1 fruit fly cellular context compared by ENCODE assay signal in genomic region chr3L:15958612-15959315, dm6.
TF ChIP-seq lines count a peak whose summit lies in the region.

Gene CG17032, plus strand, starts transcription at chr3L:15958843.

TF ChIP-seq in whole organism, embryonic, 481 proteins besides CTCF, POLR2A, EP300 and RAD21 (continued from another document and continues in another):
- TF ChIP-seq CG11696 (GFP tag; IDR thresholded peaks at IDR 0.05; lab: Robert Waterston, UW) (no peak), unc-4 (GFP tag; IDR thresholded peaks at IDR 0.05; lab: Robert Waterston, UW; ENCODE audit: partially characterized antibody) (no peak), CG11695 (GFP tag; IDR thresholded peaks at IDR 0.05; lab: Robert Waterston, UW) (peak; percentile 25; the same call in 1 of the 3 replicates), CG30403 (GFP tag; optimal IDR thresholded peaks at IDR 0.05; lab: Kevin White, UChicago) (no peak), vvl (GFP tag; IDR thresholded peaks at IDR 0.05; lab: Robert Waterston, UW) (peak; percentile 75), CG6654 (GFP tag; optimal IDR thresholded peaks at IDR 0.05; lab: Kevin White, UChicago) (no peak), stc (GFP tag; IDR thresholded peaks at IDR 0.05; lab: Robert Waterston, UW) (no peak), CG4360 (GFP tag; IDR thresholded peaks at IDR 0.05; lab: Robert Waterston, UW) (no peak), CG9876 (GFP tag; optimal IDR thresholded peaks at IDR 0.05; lab: Kevin White, UChicago) (no peak), twi (tag; optimal IDR thresholded peaks at IDR 0.05; lab: Kevin White, UChicago) (peak; percentile 47), ara (GFP tag; IDR thresholded peaks at IDR 0.05; lab: Robert Waterston, UW) (no peak; the same call in 1 of the 2 replicates), CG8765 (GFP tag; IDR thresholded peaks at IDR 0.05; lab: Robert Waterston, UW) (no peak), D19A (tag; optimal IDR thresholded peaks at IDR 0.05; lab: Kevin White, UChicago) (no peak), Pdp1 (GFP tag; optimal IDR thresholded peaks at IDR 0.05; lab: Kevin White, UChicago) (peak in 1 of 2 experiments; percentile 95), CG15696 (tag; optimal IDR thresholded peaks at IDR 0.05; lab: Kevin White, UChicago) (no peak), CG7928 (GFP tag; optimal IDR thresholded peaks at IDR 0.05; lab: Kevin White, UChicago) (no peak), CG10462 (GFP tag; optimal IDR thresholded peaks at IDR 0.05; lab: Kevin White, UChicago) (no peak), HLHmδ (GFP tag; optimal IDR thresholded peaks at IDR 0.05; lab: Kevin White, UChicago) (peak; percentile 15), lilli (GFP tag; optimal IDR thresholded peaks at IDR 0.05; lab: Kevin White, UChicago) (no peak), Dp (GFP tag; optimal IDR thresholded peaks at IDR 0.05; lab: Kevin White, UChicago) (no peak), da (GFP tag; optimal IDR thresholded peaks at IDR 0.05; lab: Kevin White, UChicago) (no peak), pzg (GFP tag; optimal IDR thresholded peaks at IDR 0.05; lab: Kevin White, UChicago) (no peak), CG10366 (GFP tag; IDR thresholded peaks at IDR 0.05; lab: Robert Waterston, UW) (no peak), CG32532 (GFP tag; IDR thresholded peaks at IDR 0.05; lab: Robert Waterston, UW) (no peak), Lhr (GFP tag; optimal IDR thresholded peaks at IDR 0.05; lab: Kevin White, UChicago) (no peak), CG18476 (GFP tag; optimal IDR thresholded peaks at IDR 0.05; lab: Kevin White, UChicago) (no peak), dm (GFP tag; optimal IDR thresholded peaks at IDR 0.05; lab: Kevin White, UChicago) (no peak), ERR (GFP tag; optimal IDR thresholded peaks at IDR 0.05; lab: Kevin White, UChicago) (no peak), Deaf1 (tag; optimal IDR thresholded peaks at IDR 0.05; lab: Kevin White, UChicago) (peak; percentile 57), CG32772 (GFP tag; IDR thresholded peaks at IDR 0.05; lab: Robert Waterston, UW) (no peak), Asciz (GFP tag; optimal IDR thresholded peaks at IDR 0.05; lab: Kevin White, UChicago) (no peak), TFAM (GFP tag; optimal IDR thresholded peaks at IDR 0.05; lab: Kevin White, UChicago) (no peak), slbo (GFP tag; IDR thresholded peaks at IDR 0.05; lab: Robert Waterston, UW) (no peak), ATbp (GFP tag; optimal IDR thresholded peaks at IDR 0.05; lab: Kevin White, UChicago) (no peak), scrt (GFP tag; optimal IDR thresholded peaks at IDR 0.05; lab: Kevin White, UChicago) (no peak), Gug (GFP tag; IDR thresholded peaks at IDR 0.05; lab: Robert Waterston, UW) (no peak), mld (GFP tag; IDR thresholded peaks at IDR 0.05; lab: Robert Waterston, UW; ENCODE audit: partially characterized antibody) (no peak), ci (GFP tag; IDR thresholded peaks at IDR 0.05; lab: Robert Waterston, UW) (no peak), caup (GFP tag; optimal IDR thresholded peaks at IDR 0.05; lab: Kevin White, UChicago; ENCODE audit: severe bottlenecking) (peak; percentile 15), CG32767 (GFP tag; IDR thresholded peaks at IDR 0.05; lab: Robert Waterston, UW) (no peak), Doc3 (GFP tag; IDR thresholded peaks at IDR 0.05; lab: Robert Waterston, UW; ENCODE audit: partially characterized antibody) (no peak), fu2 (GFP tag; optimal IDR thresholded peaks at IDR 0.05; lab: Kevin White, UChicago) (no peak), Max (GFP tag; optimal IDR thresholded peaks at IDR 0.05; lab: Kevin White, UChicago) (no peak), CrebB (tag; optimal IDR thresholded peaks at IDR 0.05; lab: Kevin White, UChicago) (no peak), gcm (GFP tag; optimal IDR thresholded peaks at IDR 0.05; lab: Kevin White, UChicago) (no peak), CG18011 (GFP tag; optimal IDR thresholded peaks at IDR 0.05; lab: Kevin White, UChicago) (no peak), CG11085 (GFP tag; IDR thresholded peaks at IDR 0.05; lab: Robert Waterston, UW) (no peak), B-H2 (GFP tag; optimal IDR thresholded peaks at IDR 0.05; lab: Kevin White, UChicago) (peak; percentile 67), CG12659 (GFP tag; optimal IDR thresholded peaks at IDR 0.05; lab: Kevin White, UChicago) (no peak), Dip2 (GFP tag; IDR thresholded peaks at IDR 0.05; lab: Robert Waterston, UW) (no peak), CG17328 (GFP tag; IDR thresholded peaks at IDR 0.05; lab: Robert Waterston, UW) (no peak), Dad (GFP tag; optimal IDR thresholded peaks at IDR 0.05; lab: Kevin White, UChicago) (no peak), CG14667 (GFP tag; IDR thresholded peaks at IDR 0.05; lab: Robert Waterston, UW) (no peak), cas (GFP tag; IDR thresholded peaks at IDR 0.05; lab: Robert Waterston, UW) (no peak), CG3847 (GFP tag; IDR thresholded peaks at IDR 0.05; lab: Robert Waterston, UW) (no peak), CG9797 (GFP tag; optimal IDR thresholded peaks at IDR 0.05; lab: Kevin White, UChicago) (no peak), CG12104 (GFP tag; optimal IDR thresholded peaks at IDR 0.05; lab: Kevin White, UChicago) (no peak), CG7963 (GFP tag; IDR thresholded peaks at IDR 0.05; lab: Robert Waterston, UW; ENCODE audit: partially characterized antibody) (no peak), Dek (tag; optimal IDR thresholded peaks at IDR 0.05; lab: Kevin White, UChicago) (no peak), yki (optimal IDR thresholded peaks at IDR 0.05; lab: Kevin White, UChicago) (no peak), Ets97D (GFP tag; optimal IDR thresholded peaks at IDR 0.05; lab: Kevin White, UChicago) (no peak), salm (tag; optimal IDR thresholded peaks at IDR 0.05; lab: Kevin White, UChicago) (no peak), CG9817 (tag; optimal IDR thresholded peaks at IDR 0.05; lab: Kevin White, UChicago) (no peak), CG9727 (GFP tag; optimal IDR thresholded peaks at IDR 0.05; lab: Kevin White, UChicago) (no peak), Atf3 (GFP tag; optimal IDR thresholded peaks at IDR 0.05; lab: Kevin White, UChicago) (no peak), sqz (GFP tag; optimal IDR thresholded peaks at IDR 0.05; lab: Kevin White, UChicago) (no peak), Dll (GFP tag; IDR thresholded peaks at IDR 0.05; lab: Robert Waterston, UW; ENCODE audit: partially characterized antibody) (0 out of 4 replicates have a peak, but pooled peaks have one; percentile 29), CG1602 (GFP tag; optimal IDR thresholded peaks at IDR 0.05; lab: Kevin White, UChicago) (no peak), bsh (GFP tag; optimal IDR thresholded peaks at IDR 0.05; lab: Kevin White, UChicago) (peak in 1 of 2 experiments; percentile 30), sima (GFP tag; optimal IDR thresholded peaks at IDR 0.05; lab: Kevin White, UChicago) (no peak), CG16863 (GFP tag; optimal IDR thresholded peaks at IDR 0.05; lab: Kevin White, UChicago) (no peak), knrl (GFP tag; IDR thresholded peaks at IDR 0.05; lab: Robert Waterston, UW; ENCODE audit: partially characterized antibody) (no peak), D19B (GFP tag; optimal IDR thresholded peaks at IDR 0.05; lab: Kevin White, UChicago) (no peak), CG11456 (GFP tag; IDR thresholded peaks at IDR 0.05; lab: Robert Waterston, UW) (0 out of 3 replicates have a peak, but pooled peaks have one; percentile 57), jigr1 (GFP tag; IDR thresholded peaks at IDR 0.05; lab: Robert Waterston, UW) (no peak), Hr39 (optimal IDR thresholded peaks at IDR 0.05; lab: Kevin White, UChicago) (no peak), Trl (optimal IDR thresholded peaks at IDR 0.05; lab: Kevin White, UChicago) (no peak), Trl (GFP tag; optimal IDR thresholded peaks at IDR 0.05; lab: Kevin White, UChicago) (no peak), NFAT (GFP tag; IDR thresholded peaks at IDR 0.05; lab: Robert Waterston, UW) (no peak), Ssrp (tag; optimal IDR thresholded peaks at IDR 0.05; lab: Kevin White, UChicago) (no peak), CG15479 (GFP tag; optimal IDR thresholded peaks at IDR 0.05; lab: Kevin White, UChicago) (no peak), run (tag; optimal IDR thresholded peaks at IDR 0.05; lab: Kevin White, UChicago) (no peak), seq (GFP tag; IDR thresholded peaks at IDR 0.05; lab: Robert Waterston, UW) (no peak), cwo (GFP tag; optimal IDR thresholded peaks at IDR 0.05; lab: Kevin White, UChicago) (peak; percentile 53), chinmo (GFP tag; IDR thresholded peaks at IDR 0.05; lab: Robert Waterston, UW; ENCODE audit: partially characterized antibody) (peak; percentile 65; the same call in 1 of the 4 replicates), Blimp-1 (GFP tag; optimal IDR thresholded peaks at IDR 0.05; lab: Kevin White, UChicago) (peak; percentile 100), otp (GFP tag; IDR thresholded peaks at IDR 0.05; lab: Robert Waterston, UW) (peak; percentile 63; the same call in 2 of the 3 replicates), CG13296 (GFP tag; optimal IDR thresholded peaks at IDR 0.05; lab: Kevin White, UChicago) (no peak), sna (GFP tag; IDR thresholded peaks at IDR 0.05; lab: Robert Waterston, UW; ENCODE audit: partially characterized antibody) (no peak), CG15011 (GFP tag; optimal IDR thresholded peaks at IDR 0.05; lab: Kevin White, UChicago) (no peak), CkIIα-i1 (GFP tag; IDR thresholded peaks at IDR 0.05; lab: Robert Waterston, UW) (no peak), toy (GFP tag; IDR thresholded peaks at IDR 0.05; lab: Robert Waterston, UW) (no peak), CG8359 (GFP tag; optimal IDR thresholded peaks at IDR 0.05; lab: Kevin White, UChicago; ENCODE audit: borderline replicate concordance) (no peak), ab (GFP tag; optimal IDR thresholded peaks at IDR 0.05; lab: Kevin White, UChicago) (no peak), sd (tag; optimal IDR thresholded peaks at IDR 0.05; lab: Kevin White, UChicago) (no peak), YL-1 (GFP tag; optimal IDR thresholded peaks at IDR 0.05; lab: Kevin White, UChicago) (no peak), eve (GFP tag; optimal IDR thresholded peaks at IDR 0.05; lab: Kevin White, UChicago) (no peak), nerfin-2 (GFP tag; IDR thresholded peaks at IDR 0.05; lab: Robert Waterston, UW; ENCODE audit: partially characterized antibody) (no peak), rib (GFP tag; IDR thresholded peaks at IDR 0.05; lab: Robert Waterston, UW) (peak; percentile 78; the same call in 1 of the 2 replicates), ken (GFP tag; IDR thresholded peaks at IDR 0.05; lab: Robert Waterston, UW) (no peak), CG4730 (GFP tag; IDR thresholded peaks at IDR 0.05; lab: Robert Waterston, UW) (no peak), CG10959 (GFP tag; IDR thresholded peaks at IDR 0.05; lab: Robert Waterston, UW) (no peak), CG7556 (GFP tag; optimal IDR thresholded peaks at IDR 0.05; lab: Kevin White, UChicago) (no peak), CG2129 (GFP tag; IDR thresholded peaks at IDR 0.05; lab: Robert Waterston, UW; ENCODE audit: partially characterized antibody) (no peak), CG18764 (GFP tag; optimal IDR thresholded peaks at IDR 0.05; lab: Kevin White, UChicago) (no peak), cg (GFP tag; optimal IDR thresholded peaks at IDR 0.05; lab: Kevin White, UChicago) (no peak), Side (GFP tag; optimal IDR thresholded peaks at IDR 0.05; lab: Kevin White, UChicago) (no peak), CG5245 (GFP tag; optimal IDR thresholded peaks at IDR 0.05; lab: Kevin White, UChicago) (no peak), tin (GFP tag; optimal IDR thresholded peaks at IDR 0.05; lab: Kevin White, UChicago) (no peak), ewg (GFP tag; optimal IDR thresholded peaks at IDR 0.05; lab: Kevin White, UChicago) (no peak), CG1529 (GFP tag; optimal IDR thresholded peaks at IDR 0.05; lab: Kevin White, UChicago) (no peak), CG16779 (GFP tag; IDR thresholded peaks at IDR 0.05; lab: Robert Waterston, UW) (no peak), ftz-f1 (GFP tag; optimal IDR thresholded peaks at IDR 0.05; lab: Kevin White, UChicago) (peak; percentile 2), Atf6 (GFP tag; IDR thresholded peaks at IDR 0.05; lab: Robert Waterston, UW) (0 out of 2 replicates have a peak, but pooled peaks have one; percentile 21), Sox102F (GFP tag; optimal IDR thresholded peaks at IDR 0.05; lab: Kevin White, UChicago) (no peak), jumu (GFP tag; optimal IDR thresholded peaks at IDR 0.05; lab: Kevin White, UChicago) (no peak), gro (GFP tag; optimal IDR thresholded peaks at IDR 0.05; lab: Kevin White, UChicago) (peak; percentile 55), lbe (GFP tag; optimal IDR thresholded peaks at IDR 0.05; lab: Kevin White, UChicago) (no peak), Camta (GFP tag; optimal IDR thresholded peaks at IDR 0.05; lab: Kevin White, UChicago) (no peak), CG4328 (GFP tag; optimal IDR thresholded peaks at IDR 0.05; lab: Kevin White, UChicago) (no peak), CG2202 (tag; optimal IDR thresholded peaks at IDR 0.05; lab: Kevin White, UChicago) (no peak), en (GFP tag; optimal IDR thresholded peaks at IDR 0.05; lab: Kevin White, UChicago) (no peak), CHES-1-like (GFP tag; optimal IDR thresholded peaks at IDR 0.05; lab: Kevin White, UChicago) (no peak), CG14860 (GFP tag; IDR thresholded peaks at IDR 0.05; lab: Robert Waterston, UW; ENCODE audit: partially characterized antibody) (no peak), vfl (GFP tag; optimal IDR thresholded peaks at IDR 0.05; lab: Kevin White, UChicago) (no peak), CG31224 (GFP tag; IDR thresholded peaks at IDR 0.05; lab: Robert Waterston, UW) (no peak), CG2116 (GFP tag; optimal IDR thresholded peaks at IDR 0.05; lab: Kevin White, UChicago) (no peak), CG9437 (GFP tag; optimal IDR thresholded peaks at IDR 0.05; lab: Kevin White, UChicago) (no peak), Adf1 (GFP tag; IDR thresholded peaks at IDR 0.05; lab: Robert Waterston, UW) (peak; percentile 57; the same call in 1 of the 2 replicates), gsb (GFP tag; IDR thresholded peaks at IDR 0.05; lab: Robert Waterston, UW) (no peak), Hey (tag; optimal IDR thresholded peaks at IDR 0.05; lab: Kevin White, UChicago) (no peak), Gsc (GFP tag; IDR thresholded peaks at IDR 0.05; lab: Robert Waterston, UW) (no peak), fd3F (GFP tag; optimal IDR thresholded peaks at IDR 0.05; lab: Kevin White, UChicago) (no peak), CG12155 (GFP tag; optimal IDR thresholded peaks at IDR 0.05; lab: Kevin White, UChicago) (no peak), CG4820 (GFP tag; optimal IDR thresholded peaks at IDR 0.05; lab: Kevin White, UChicago) (no peak), ash1 (GFP tag; optimal IDR thresholded peaks at IDR 0.05; lab: Kevin White, UChicago) (no peak), CoRest (tag; optimal IDR thresholded peaks at IDR 0.05; lab: Kevin White, UChicago) (no peak)
